Fruit fly (Drosophila melanogaster): Measurements from ENCODE around the gene Ugt37E1.
A peak's percentile ranks its signal among the peaks of the same experiment; 100 is the strongest.

The Ugt37E1 gene

DNA sequence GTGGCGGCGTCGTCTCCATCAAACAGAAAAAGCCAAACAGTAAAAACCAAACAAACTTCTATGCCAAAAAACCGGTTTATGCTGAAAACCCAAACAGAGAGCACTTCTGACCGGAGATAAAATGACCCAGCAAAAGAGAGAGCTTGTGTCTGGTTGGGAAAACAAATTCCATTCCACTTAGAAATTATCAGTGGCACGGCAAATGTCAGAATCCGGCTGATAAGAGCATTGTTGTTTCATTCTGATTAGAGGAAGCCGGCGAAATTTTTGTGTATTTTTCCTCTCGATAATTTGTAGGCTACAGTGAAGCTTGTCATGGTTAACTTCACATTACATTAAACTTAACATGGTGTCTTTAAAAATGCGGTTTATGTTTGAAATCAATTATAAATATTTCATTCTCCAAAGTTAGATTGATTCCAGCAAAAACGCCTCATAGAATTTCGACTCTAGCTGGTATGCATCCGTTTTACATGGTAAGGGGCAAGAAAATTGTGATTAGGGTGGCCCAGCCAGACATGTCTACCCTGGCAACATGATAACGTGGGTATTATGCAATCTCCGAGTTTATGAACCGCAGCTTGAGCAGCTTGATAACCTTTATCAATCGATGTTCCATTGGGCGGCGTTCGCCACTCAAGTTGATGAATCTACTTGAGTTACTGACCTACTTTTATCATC lies 21.2 kb downstream of the Ugt37E1 start (continued):
- TF ChIP-seq CG16863 (GFP tag; optimal IDR thresholded peaks at IDR 0.05) = peak; percentile 23
- TF ChIP-seq Trl (optimal IDR thresholded peaks at IDR 0.05) = peak; percentile 30 to 37
- TF ChIP-seq Trl (GFP tag; optimal IDR thresholded peaks at IDR 0.05) = no peak
- TF ChIP-seq ase (GFP tag; IDR thresholded peaks at IDR 0.05) = no peak
- peak; percentile 36 for TF ChIP-seq gem (tag; optimal IDR thresholded peaks at IDR 0.05)
- TF ChIP-seq Rfx (GFP tag; IDR thresholded peaks at IDR 0.05) = peak; percentile 70
- peak; percentile 37; the same call in 2 of the 3 replicates for TF ChIP-seq row (GFP tag; IDR thresholded peaks at IDR 0.05)
- peak; percentile 6 for TF ChIP-seq luna (GFP tag; optimal IDR thresholded peaks at IDR 0.05)

dm6 chr2L:16818335-16818973 lies 22.1 kb downstream of the Ugt37E1 start:
- TF ChIP-seq CG17361 (GFP tag; IDR thresholded peaks at IDR 0.05) (0 out of 3 replicates have a peak, but pooled peaks have one; percentile 39), btn (GFP tag; optimal IDR thresholded peaks at IDR 0.05) (no peak), org-1 (GFP tag; optimal IDR thresholded peaks at IDR 0.05) (peak; percentile 22), Hr51 (GFP tag; optimal IDR thresholded peaks at IDR 0.05) (peak in 1 of 2 experiments; percentile 14), danr (GFP tag; IDR thresholded peaks at IDR 0.05) (no peak), gem (tag; optimal IDR thresholded peaks at IDR 0.05) (peak; percentile 64), CG12391 (tag; optimal IDR thresholded peaks at IDR 0.05) (peak; percentile 32), zfh2 (GFP tag; optimal IDR thresholded peaks at IDR 0.05) (no peak), HmgD (GFP tag; optimal IDR thresholded peaks at IDR 0.05) (no peak), CG12219 (GFP tag; optimal IDR thresholded peaks at IDR 0.05) (peak; percentile 25), CG15269 (tag; optimal IDR thresholded peaks at IDR 0.05) (peak; percentile 30), CG10147 (GFP tag; optimal IDR thresholded peaks at IDR 0.05) (no peak), lov (optimal IDR thresholded peaks at IDR 0.05) (no peak), lov (GFP tag; IDR thresholded peaks at IDR 0.05) (no peak), dysf (GFP tag; IDR thresholded peaks at IDR 0.05) (peak; percentile 34; the same call in 1 of the 3 replicates), CG7556 (GFP tag; optimal IDR thresholded peaks at IDR 0.05) (peak; percentile 2), Ada2b (GFP tag; IDR thresholded peaks at IDR 0.05) (no peak), z (GFP tag; IDR thresholded peaks at IDR 0.05) (no peak), kay (GFP tag; optimal IDR thresholded peaks at IDR 0.05) (peak; percentile 24), CG32772 (GFP tag; IDR thresholded peaks at IDR 0.05) (peak; percentile 35; the same call in 1 of the 2 replicates), nerfin-1 (tag; optimal IDR thresholded peaks at IDR 0.05) (peak; percentile 36), CG1233 (GFP tag; optimal IDR thresholded peaks at IDR 0.05) (peak; percentile 33), CG2712 (tag; optimal IDR thresholded peaks at IDR 0.05) (peak; percentile 61), Camta (GFP tag; optimal IDR thresholded peaks at IDR 0.05) (no peak), zen (tag; optimal IDR thresholded peaks at IDR 0.05) (no peak), tup (GFP tag; optimal IDR thresholded peaks at IDR 0.05) (no peak), Xbp1 (GFP tag; optimal IDR thresholded peaks at IDR 0.05) (peak; percentile 12), Six4 (GFP tag; optimal IDR thresholded peaks at IDR 0.05) (no peak), CG13624 (GFP tag; optimal IDR thresholded peaks at IDR 0.05) (no peak), CG9932 (GFP tag; IDR thresholded peaks at IDR 0.05) (no peak), CG18476 (GFP tag; optimal IDR thresholded peaks at IDR 0.05) (peak; percentile 3), CG4328 (GFP tag; optimal IDR thresholded peaks at IDR 0.05) (no peak), CG13775 (GFP tag; optimal IDR thresholded peaks at IDR 0.05) (no peak), nmo (GFP tag; optimal IDR thresholded peaks at IDR 0.05) (peak; percentile 37), CG6791 (GFP tag; IDR thresholded peaks at IDR 0.05; ENCODE audit: partially characterized antibody) (no peak), CG5180 (GFP tag; optimal IDR thresholded peaks at IDR 0.05) (peak; percentile 19), CG1792 (GFP tag; optimal IDR thresholded peaks at IDR 0.05) (no peak), CG6813 (GFP tag; optimal IDR thresholded peaks at IDR 0.05) (peak; percentile 48), CG43689 (GFP tag; IDR thresholded peaks at IDR 0.05) (no peak), Ssrp (tag; optimal IDR thresholded peaks at IDR 0.05) (peak; percentile 13), exex (tag; optimal IDR thresholded peaks at IDR 0.05) (no peak)

All from whole organism, embryonic.